Worm (Caenorhabditis elegans): Measurements from ENCODE around the gene metl-6.

- no peak for TF ChIP-seq him-1 (tag; optimal IDR thresholded peaks at IDR 0.05)
- no peak for TF ChIP-seq W03F9.2 (tag; optimal IDR thresholded peaks at IDR 0.05)
- TF ChIP-seq dao-5 (tag; optimal IDR thresholded peaks at IDR 0.05) = no peak
Measured at ce11 chrIII:3928136-3928535, 6.6 kb upstream of the metl-6 start, which contains the start of gene F37A8.1.

All from whole organism, L4/young adult.